Worm (Caenorhabditis elegans) whole organism, young adult: ENCODE results near the gene C16C4.1.

ENCODE experiments used
- F52B5.7 ChIP-seq: sonication (generic microtip); optimal IDR thresholded peaks from 2 replicates; lab custom pipeline; 2016; ENCODE audit warnings: mild to moderate bottlenecking, missing genetic modification characterization, missing compliant biosample characterization
- ccch-3 ChIP-seq: fragments of 200-800 bp; sonication (Bioruptor generic); optimal IDR thresholded peaks from 2 replicates; lab custom pipeline; 2018; ENCODE audit warnings: mild to moderate bottlenecking, missing genetic modification characterization, missing compliant biosample characterization
- ceh-79 ChIP-seq: sonication (generic microtip); optimal IDR thresholded peaks from 2 replicates; lab custom pipeline; 2017; ENCODE audit warnings: mild to moderate bottlenecking, missing genetic modification characterization, missing compliant biosample characterization
- dpl-1 ChIP-seq: fragments of 150-350 bp; optimal IDR thresholded peaks from 2 replicates; lab custom pipeline; 2014; ENCODE audit warnings: missing biosample characterization, missing genetic modification reagents, missing genetic modification characterization
- rpc-1 ChIP-seq, 2 experiments: fragments of 150-350 bp in 1 of 2; sonication (generic microtip) in 1 of 2; optimal IDR thresholded peaks; 2 replicates each; lab custom pipeline; 2014 to 2018; ENCODE audit warnings: missing biosample characterization in 1 of 2, missing genetic modification characterization in 1 of 2, missing genetic modification reagents in 1 of 2, missing genotype in 1 of 2
- zim-3 ChIP-seq: sonication (generic microtip); optimal IDR thresholded peaks from 2 replicates; lab custom pipeline; 2017; ENCODE audit warnings: mild to moderate bottlenecking, missing genetic modification characterization, moderate library complexity, missing compliant biosample characterization

DNA sequence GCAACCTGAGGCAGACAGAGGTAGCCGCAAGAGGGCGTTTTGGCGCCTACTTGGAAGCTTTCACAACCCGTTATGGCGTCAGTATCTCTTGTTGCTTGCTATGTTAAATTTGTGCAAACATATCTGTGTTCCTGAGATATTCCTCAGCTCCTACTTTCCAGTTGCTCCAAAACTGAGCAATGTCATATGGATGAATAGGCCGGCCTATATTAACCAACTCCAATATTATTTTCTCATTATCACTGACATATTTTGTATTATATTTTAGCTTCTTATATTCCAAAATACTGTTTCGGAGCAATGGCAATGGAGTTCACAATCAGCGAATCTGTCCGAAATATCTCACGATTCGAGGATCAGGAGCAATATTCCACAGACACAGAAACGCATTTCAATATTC lies 18.4 kb upstream of the C16C4.1 start, which contains the start of gene math-13:
- no peak for TF ChIP-seq rpc-1 (optimal IDR thresholded peaks at IDR 0.05; lab: Kevin White, UChicago)
- no peak for TF ChIP-seq rpc-1 (tag; optimal IDR thresholded peaks at IDR 0.05; lab: Kevin White, UChicago)
- TF ChIP-seq ccch-3 (GFP tag; lab: Kevin White, UChicago) = no peak
- no peak for TF ChIP-seq ceh-79 (tag; lab: Kevin White, UChicago)
- no peak for TF ChIP-seq F52B5.7 (tag; lab: Kevin White, UChicago)
- TF ChIP-seq dpl-1 = no peak
- TF ChIP-seq zim-3 (tag; lab: Kevin White, UChicago) = no peak
